Worm (Caenorhabditis elegans) whole organism, late embryonic: Measurements from ENCODE around the gene ttr-8.

Source experiments
- C08G9.2 ChIP-seq: sonication (generic microtip); optimal IDR thresholded peaks from 2 replicates; lab custom pipeline; 2016; ENCODE audit warnings: mild to moderate bottlenecking, missing genetic modification characterization, moderate library complexity, missing compliant biosample characterization
- K09A11.1 ChIP-seq: sonication (generic microtip); optimal IDR thresholded peaks from 2 replicates; lab custom pipeline; 2017; ENCODE audit warnings: antibody characterized with exemption, mild to moderate bottlenecking, missing genetic modification characterization, missing compliant biosample characterization; ENCODE audit not compliant: insufficient read depth
- Y22D7AL.16 ChIP-seq: sonication (generic microtip); optimal IDR thresholded peaks from 2 replicates; lab custom pipeline; 2016; ENCODE audit warnings: missing genetic modification characterization, missing compliant biosample characterization
- ama-1 ChIP-seq: fragments of 150-350 bp; optimal IDR thresholded peaks from 2 replicates; lab custom pipeline; 2014
- ceh-14 ChIP-seq: sonication (generic microtip); optimal IDR thresholded peaks from 2 replicates; lab custom pipeline; 2016; ENCODE audit warnings: missing genotype, missing genetic modification characterization, missing compliant biosample characterization
- ceh-18 ChIP-seq: sonication (generic microtip); optimal IDR thresholded peaks from 2 replicates; lab custom pipeline; 2016; ENCODE audit warnings: missing genetic modification characterization, missing compliant biosample characterization
- ceh-19 ChIP-seq: fragments of 200-800 bp; sonication (Bioruptor generic); optimal IDR thresholded peaks from 2 replicates; lab custom pipeline; 2018; ENCODE audit warnings: mild to moderate bottlenecking, missing genetic modification characterization, missing compliant biosample characterization
- ceh-22 ChIP-seq: sonication (generic microtip); optimal IDR thresholded peaks from 2 replicates; lab custom pipeline; 2017; ENCODE audit warnings: missing biosample characterization, missing genetic modification characterization
- ceh-30 ChIP-seq: fragments of 150-350 bp; optimal IDR thresholded peaks from 2 replicates; lab custom pipeline; 2014; ENCODE audit warnings: missing biosample characterization, missing genetic modification characterization
- ceh-45 ChIP-seq: fragments of 200-800 bp; sonication (Bioruptor generic); IDR thresholded peaks from 2 replicates; pipeline ENCODE4 v1.3.6; 2022; ENCODE audit warnings: missing genetic modification reagents, missing genetic modification characterization, missing compliant biosample characterization
- ceh-6 ChIP-seq: fragments of 200-800 bp; sonication (Bioruptor generic); optimal IDR thresholded peaks from 2 replicates; lab custom pipeline; 2018; ENCODE audit warnings: mild to moderate bottlenecking, missing genetic modification characterization, missing compliant biosample characterization
- ceh-9 ChIP-seq: sonication (generic microtip); optimal IDR thresholded peaks from 2 replicates; lab custom pipeline; 2016; ENCODE audit warnings: mild to moderate bottlenecking, missing genetic modification characterization, inconsistent platforms, missing compliant biosample characterization
- dmd-4 ChIP-seq: sonication (generic microtip); optimal IDR thresholded peaks from 2 replicates; lab custom pipeline; 2016; ENCODE audit warnings: borderline replicate concordance, missing genetic modification characterization, missing compliant biosample characterization
- dve-1 ChIP-seq: sonication (generic microtip); optimal IDR thresholded peaks from 2 replicates; lab custom pipeline; 2017; ENCODE audit warnings: antibody characterized with exemption, mild to moderate bottlenecking, missing genetic modification characterization, missing compliant biosample characterization
- elt-2 ChIP-seq: sonication (generic microtip); optimal IDR thresholded peaks from 2 replicates; lab custom pipeline; 2016; ENCODE audit warnings: missing genetic modification reagents, missing genetic modification characterization, missing compliant biosample characterization
- eyg-1 ChIP-seq: sonication (generic microtip); optimal IDR thresholded peaks from 2 replicates; lab custom pipeline; 2016; ENCODE audit warnings: missing genotype, missing genetic modification characterization, missing compliant biosample characterization
- fkh-10 ChIP-seq: fragments of 150-350 bp; optimal IDR thresholded peaks from 2 replicates; lab custom pipeline; 2014; ENCODE audit warnings: missing biosample characterization, missing genetic modification reagents, missing genetic modification characterization
- fkh-6 ChIP-seq: sonication (generic microtip); optimal IDR thresholded peaks from 2 replicates; lab custom pipeline; 2016; ENCODE audit warnings: missing genetic modification characterization, missing compliant biosample characterization
- hlh-13 ChIP-seq: fragments of 200-800 bp; sonication (Bioruptor generic); optimal IDR thresholded peaks from 2 replicates; lab custom pipeline; 2018; ENCODE audit warnings: mild to moderate bottlenecking, missing genetic modification characterization, missing compliant biosample characterization
- hlh-15 ChIP-seq: sonication (generic microtip); optimal IDR thresholded peaks from 2 replicates; lab custom pipeline; 2016; ENCODE audit warnings: missing genetic modification characterization, missing compliant biosample characterization
- hlh-30 ChIP-seq: sonication (generic microtip); optimal IDR thresholded peaks from 2 replicates; lab custom pipeline; 2017; ENCODE audit warnings: antibody characterized with exemption, missing genetic modification characterization, missing compliant biosample characterization; ENCODE audit not compliant: insufficient read depth
- hlh-6 ChIP-seq: sonication (generic microtip); optimal IDR thresholded peaks from 2 replicates; lab custom pipeline; 2016; ENCODE audit warnings: missing genotype, missing genetic modification characterization, missing compliant biosample characterization
- hlh-8 ChIP-seq: sonication (generic microtip); optimal IDR thresholded peaks from 2 replicates; lab custom pipeline; 2016; ENCODE audit warnings: missing genotype, missing genetic modification characterization, missing compliant biosample characterization
- lin-11 ChIP-seq: fragments of 200-800 bp; sonication (Bioruptor generic); optimal IDR thresholded peaks from 2 replicates; lab custom pipeline; 2018; ENCODE audit warnings: mild to moderate bottlenecking, missing genetic modification characterization, missing compliant biosample characterization
- madf-2 ChIP-seq: sonication (generic microtip); optimal IDR thresholded peaks from 2 replicates; lab custom pipeline; 2017; ENCODE audit warnings: missing genetic modification characterization, missing compliant biosample characterization
- mec-3 ChIP-seq: sonication (generic microtip); optimal IDR thresholded peaks from 2 replicates; lab custom pipeline; 2016; ENCODE audit warnings: borderline replicate concordance, missing genetic modification characterization, missing compliant biosample characterization
- nhr-11 ChIP-seq: fragments of 150-350 bp; optimal IDR thresholded peaks from 2 replicates; lab custom pipeline; 2014; ENCODE audit warnings: missing biosample characterization, missing genetic modification characterization
- odd-2 ChIP-seq: sonication (generic microtip); optimal IDR thresholded peaks from 2 replicates; lab custom pipeline; 2017; ENCODE audit warnings: antibody characterized with exemption, mild to moderate bottlenecking, missing genetic modification characterization, missing compliant biosample characterization
- pag-3 ChIP-seq: sonication (generic microtip); optimal IDR thresholded peaks from 2 replicates; lab custom pipeline; 2016; ENCODE audit warnings: missing compliant biosample characterization, missing genetic modification characterization, borderline replicate concordance
- pat-9 ChIP-seq: fragments of 200-800 bp; sonication (Bioruptor generic); optimal IDR thresholded peaks from 2 replicates; lab custom pipeline; 2018; ENCODE audit warnings: mild to moderate bottlenecking, missing genetic modification characterization, moderate library complexity, missing compliant biosample characterization
- pax-1 ChIP-seq: fragments of 150-350 bp; optimal IDR thresholded peaks from 2 replicates; lab custom pipeline; 2014; ENCODE audit warnings: missing biosample characterization, missing genetic modification characterization
- pha-2 ChIP-seq: sonication (generic microtip); optimal IDR thresholded peaks from 2 replicates; lab custom pipeline; 2017; ENCODE audit warnings: mild to moderate bottlenecking, missing genetic modification characterization, missing compliant biosample characterization
- pha-4 ChIP-seq: fragments of 150-350 bp; optimal IDR thresholded peaks from 2 replicates; lab custom pipeline; 2018; ENCODE audit warnings: missing biosample characterization, missing genetic modification reagents, missing genetic modification characterization
- pqm-1 ChIP-seq: sonication (generic microtip); optimal IDR thresholded peaks from 2 replicates; lab custom pipeline; 2016; ENCODE audit warnings: missing genetic modification characterization, missing compliant biosample characterization
- pros-1 ChIP-seq: fragments of 150-350 bp; optimal IDR thresholded peaks from 2 replicates; lab custom pipeline; 2014; ENCODE audit warnings: missing biosample characterization, missing genetic modification reagents, missing genetic modification characterization
- ref-2 ChIP-seq: sonication (generic microtip); optimal IDR thresholded peaks from 2 replicates; lab custom pipeline; 2016; ENCODE audit warnings: missing genetic modification characterization, missing compliant biosample characterization
- sdc-2 ChIP-seq: sonication (generic microtip); optimal IDR thresholded peaks from 2 replicates; lab custom pipeline; 2016; ENCODE audit warnings: missing genotype, missing genetic modification characterization, missing compliant biosample characterization
- sox-2 ChIP-seq: fragments of 200-800 bp; sonication (Bioruptor generic); IDR thresholded peaks from 2 replicates; pipeline ENCODE4 v1.3.6; 2022; ENCODE audit warnings: missing genetic modification reagents, missing genetic modification characterization, missing compliant biosample characterization
- sox-4 ChIP-seq: sonication (generic microtip); optimal IDR thresholded peaks from 2 replicates; lab custom pipeline; 2017; ENCODE audit warnings: mild to moderate bottlenecking, missing genetic modification characterization, inconsistent platforms, missing compliant biosample characterization
- syd-9 ChIP-seq: sonication (generic microtip); optimal IDR thresholded peaks from 2 replicates; lab custom pipeline; 2016; ENCODE audit warnings: mild to moderate bottlenecking, missing genetic modification characterization, moderate library complexity, missing compliant biosample characterization
- tbx-2 ChIP-seq: sonication (generic microtip); optimal IDR thresholded peaks from 2 replicates; lab custom pipeline; 2016; ENCODE audit warnings: missing genetic modification characterization, missing compliant biosample characterization
- tbx-7 ChIP-seq: sonication (generic microtip); optimal IDR thresholded peaks from 2 replicates; lab custom pipeline; 2016; ENCODE audit warnings: missing genotype, missing genetic modification characterization, missing compliant biosample characterization
- ttx-3 ChIP-seq: sonication (generic microtip); optimal IDR thresholded peaks from 2 replicates; lab custom pipeline; 2016; ENCODE audit warnings: missing genetic modification reagents, missing genetic modification characterization, missing compliant biosample characterization
- unc-3 ChIP-seq, 2 experiments: fragments of 200-800 bp in 1 of 2; sonication (Bioruptor generic) in 1 of 2; sonication (generic microtip) in 1 of 2; conservative IDR thresholded peaks in 1 of 2; optimal IDR thresholded peaks in 1 of 2; 2 replicates each; pipeline versions ENCODE4 v1.3.6 to Lab custom; 2016 to 2022; ENCODE audit warnings: missing compliant biosample characterization in 2 of 2, missing genetic modification characterization in 2 of 2, missing genetic modification reagents in 1 of 2
- unc-42 ChIP-seq: sonication (generic microtip); optimal IDR thresholded peaks from 2 replicates; lab custom pipeline; 2016; ENCODE audit warnings: missing genotype, missing genetic modification characterization, missing compliant biosample characterization
- unc-55 ChIP-seq: sonication (generic microtip); optimal IDR thresholded peaks from 2 replicates; lab custom pipeline; 2017; ENCODE audit warnings: missing biosample characterization, missing genetic modification reagents, missing genetic modification characterization
- unc-86 ChIP-seq: sonication (generic microtip); optimal IDR thresholded peaks from 2 replicates; lab custom pipeline; 2016; ENCODE audit warnings: missing genetic modification characterization, missing compliant biosample characterization
- zip-5 ChIP-seq: sonication (generic microtip); optimal IDR thresholded peaks from 2 replicates; lab custom pipeline; 2016; ENCODE audit warnings: missing genetic modification characterization, missing compliant biosample characterization
- ztf-16 ChIP-seq: sonication (generic microtip); optimal IDR thresholded peaks from 2 replicates; lab custom pipeline; 2017; ENCODE audit warnings: missing genetic modification characterization, missing compliant biosample characterization

ttr-8 gene

DNA sequence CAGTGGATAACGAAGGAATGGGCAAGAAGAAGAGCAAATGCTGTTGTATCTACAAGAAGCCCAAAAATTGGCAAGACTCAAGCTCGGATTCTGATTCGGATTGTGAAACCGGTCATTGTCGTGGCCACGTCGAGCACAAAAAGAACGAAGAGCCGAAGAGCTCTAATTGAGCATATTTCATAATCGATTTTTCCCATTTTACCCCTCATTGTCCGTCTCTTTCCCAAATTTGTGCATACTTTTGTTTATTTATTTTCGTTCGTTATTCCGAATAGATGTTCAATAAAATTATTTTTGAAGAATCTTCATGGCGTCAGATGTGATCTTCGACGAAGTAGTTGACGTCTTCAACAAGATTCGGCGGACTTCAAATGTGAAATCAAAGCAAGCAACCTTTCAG lies 44.0 kb downstream of the ttr-8 start, which contains the start of gene lig-4:
Gene lig-4, plus strand, starts transcription at position 301 of the 400 bp plus-strand sequence.
- no peak for TF ChIP-seq Y22D7AL.16 (tag; lab: Kevin White, UChicago)
- TF ChIP-seq unc-55: no peak
- no peak for TF ChIP-seq pax-1 (tag; lab: Kevin White, UChicago)
- no peak for TF ChIP-seq hlh-30 (tag; lab: Kevin White, UChicago)
- no peak for TF ChIP-seq pros-1 (tag; lab: Kevin White, UChicago)
- TF ChIP-seq ceh-45 (GFP tag; lab: Robert Waterston, UW): no peak
- no peak for TF ChIP-seq hlh-8
- no peak for TF ChIP-seq ceh-19 (GFP tag; lab: Kevin White, UChicago)
- TF ChIP-seq fkh-10 (GFP tag; lab: Kevin White, UChicago): no peak
- TF ChIP-seq sdc-2: no peak
- no peak for TF ChIP-seq dmd-4
- TF ChIP-seq ttx-3: no peak
- TF ChIP-seq C08G9.2 (tag; lab: Kevin White, UChicago): no peak
- no peak for TF ChIP-seq syd-9 (tag; lab: Kevin White, UChicago)
- no peak for TF ChIP-seq tbx-2 (tag; lab: Kevin White, UChicago)
- TF ChIP-seq ref-2 (tag; lab: Kevin White, UChicago): no peak
- no peak for TF ChIP-seq unc-3 (GFP tag; conservative IDR thresholded peaks at IDR 0.05; lab: Robert Waterston, UW)
- TF ChIP-seq unc-3 (tag; optimal IDR thresholded peaks at IDR 0.05; lab: Kevin White, UChicago): no peak
- no peak for TF ChIP-seq hlh-6 (tag; lab: Kevin White, UChicago)
- TF ChIP-seq pqm-1 (tag; lab: Kevin White, UChicago): no peak

DNA sequence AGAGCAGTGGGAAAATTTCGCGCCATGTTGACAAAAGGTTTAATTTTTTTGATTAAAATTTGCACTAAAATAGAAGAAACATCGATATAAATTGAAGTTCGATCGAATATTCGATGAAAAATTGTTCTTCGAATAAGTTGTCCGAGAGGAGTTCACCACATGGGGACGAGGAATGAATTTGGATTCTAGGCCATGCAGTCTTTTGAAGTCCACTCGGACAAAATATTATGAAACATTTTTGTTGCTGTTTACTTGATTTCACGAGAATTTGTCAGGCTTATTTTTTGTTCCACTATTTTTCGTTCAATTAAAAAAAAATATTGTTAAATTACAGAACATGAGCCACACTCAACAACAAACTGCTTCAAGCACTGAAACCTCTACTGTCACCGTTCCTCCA lies 44.5 kb downstream of the ttr-8 start, which contains the start of the genes cux-7 and C07H6.2:
Gene cux-7, minus strand, starts transcription at position 174 of the 400 bp plus-strand sequence.
Gene C07H6.2, plus strand, starts transcription at position 338 of the 400 bp plus-strand sequence.
- TF ChIP-seq fkh-6 (tag; lab: Kevin White, UChicago) (peak; percentile 87), odd-2 (tag; lab: Kevin White, UChicago) (no peak), ztf-16 (tag; lab: Kevin White, UChicago) (peak; percentile 65), lin-11 (no peak), pqm-1 (tag; lab: Kevin White, UChicago) (peak; percentile 69), ceh-6 (GFP tag; lab: Kevin White, UChicago) (peak; percentile 46), syd-9 (tag; lab: Kevin White, UChicago) (peak; percentile 60), pha-2 (tag; lab: Kevin White, UChicago) (no peak), elt-2 (peak; percentile 90), mec-3 (tag; lab: Kevin White, UChicago) (peak; percentile 96), ama-1 (lab: Kevin White, UChicago) (no peak), dve-1 (tag; lab: Kevin White, UChicago) (no peak), ref-2 (tag; lab: Kevin White, UChicago) (peak; percentile 97), hlh-15 (tag; lab: Kevin White, UChicago) (peak; percentile 62), hlh-13 (peak; percentile 34), hlh-30 (tag; lab: Kevin White, UChicago) (no peak), hlh-6 (tag; lab: Kevin White, UChicago) (peak; percentile 84), sox-2 (GFP tag; lab: Robert Waterston, UW) (no peak), zip-5 (tag; lab: Kevin White, UChicago) (peak; percentile 96), madf-2 (tag; lab: Kevin White, UChicago) (peak; percentile 11), eyg-1 (tag; lab: Kevin White, UChicago) (peak; percentile 85), pag-3 (tag; lab: Kevin White, UChicago) (peak; percentile 26), ceh-22 (no peak), unc-86 (tag; lab: Kevin White, UChicago) (peak; percentile 35), pat-9 (tag; lab: Kevin White, UChicago) (no peak), ceh-9 (tag; lab: Kevin White, UChicago) (no peak), pros-1 (tag; lab: Kevin White, UChicago) (no peak), unc-3 (GFP tag; conservative IDR thresholded peaks at IDR 0.05; lab: Robert Waterston, UW) (peak; percentile 56; the same call in 1 of the 2 replicates), unc-3 (tag; optimal IDR thresholded peaks at IDR 0.05; lab: Kevin White, UChicago) (peak; percentile 74), unc-42 (tag; lab: Kevin White, UChicago) (peak; percentile 72), ceh-14 (peak; percentile 84), ceh-30 (tag; lab: Kevin White, UChicago) (no peak), sox-4 (tag; lab: Kevin White, UChicago) (no peak), pha-4 (tag; lab: Kevin White, UChicago) (no peak), ceh-18 (peak; percentile 69), nhr-11 (no peak), unc-55 (peak; percentile 13), ceh-45 (GFP tag; lab: Robert Waterston, UW) (no peak), tbx-7 (peak; percentile 100), K09A11.1 (tag; lab: Kevin White, UChicago) (no peak)
